Fruit fly (Drosophila melanogaster) whole organism, embryonic: ENCODE data around the gene toe.
A peak's percentile ranks its signal among the peaks of the same experiment; 100 is the strongest.

Experiments used
- Abd-B ChIP-seq: fragments of 200-800 bp; sonication (Bioruptor generic); optimal IDR thresholded peaks from 2 replicates; lab custom pipeline; 2018; ENCODE audit warnings: missing biosample characterization, mild to moderate bottlenecking, missing genetic modification characterization, moderate library complexity
- B-H1 ChIP-seq: fragments of 200-800 bp; sonication (Bioruptor generic); IDR thresholded peaks from 3 replicates; pipeline ENCODE4 v1.3.6; 2022; ENCODE audit warnings: missing biosample characterization, missing genetic modification characterization
- CG10321 ChIP-seq: fragments of 200-800 bp; sonication (Bioruptor generic); IDR thresholded peaks from 2 replicates; pipeline ENCODE4 v1.3.6; 2022; ENCODE audit warnings: missing biosample characterization, missing genetic modification characterization
- CG10654 ChIP-seq: fragments of 200-800 bp; sonication (Bioruptor generic); optimal IDR thresholded peaks from 2 replicates; lab custom pipeline; 2016; ENCODE audit warnings: missing biosample characterization, missing genetic modification characterization
- CG11456 ChIP-seq: fragments of 200-800 bp; sonication (Bioruptor generic); IDR thresholded peaks from 3 replicates; pipeline ENCODE4 v1.3.6; 2022; ENCODE audit warnings: missing biosample characterization, missing genetic modification characterization
- CG11504 ChIP-seq: fragments of 200-800 bp; sonication (Bioruptor generic); optimal IDR thresholded peaks from 3 replicates; lab custom pipeline; 2019; ENCODE audit warnings: missing biosample characterization, mild to moderate bottlenecking, missing genetic modification characterization, moderate library complexity
- CG12391 ChIP-seq: fragments of 200-800 bp; sonication (Bioruptor generic); optimal IDR thresholded peaks from 3 replicates; lab custom pipeline; 2018; ENCODE audit warnings: missing biosample characterization, mild to moderate bottlenecking, missing genetic modification characterization, moderate library complexity
- CG13894 ChIP-seq: fragments of 200-800 bp; sonication (Bioruptor generic); optimal IDR thresholded peaks from 3 replicates; lab custom pipeline; 2018; ENCODE audit warnings: missing biosample characterization, mild to moderate bottlenecking, missing genetic modification characterization, moderate library complexity
- CG14667 ChIP-seq: fragments of 200-800 bp; sonication (Bioruptor generic); IDR thresholded peaks from 2 replicates; pipeline ENCODE4 v1.3.6; 2022; ENCODE audit warnings: missing biosample characterization, missing genetic modification characterization
- CG15011 ChIP-seq: fragments of 200-800 bp; sonication (Bioruptor generic); optimal IDR thresholded peaks from 3 replicates; lab custom pipeline; 2018; ENCODE audit warnings: missing biosample characterization, mild to moderate bottlenecking, missing genetic modification characterization
- CG16863 ChIP-seq: fragments of 200-800 bp; sonication (Bioruptor generic); optimal IDR thresholded peaks from 3 replicates; lab custom pipeline; 2016; ENCODE audit warnings: missing biosample characterization, missing genetic modification characterization
- CG17912 ChIP-seq: fragments of 200-800 bp; sonication (Bioruptor generic); optimal IDR thresholded peaks from 2 replicates; lab custom pipeline; 2018; ENCODE audit warnings: missing biosample characterization, mild to moderate bottlenecking, missing genetic modification characterization
- CG18764 ChIP-seq: fragments of 200-800 bp; sonication (Bioruptor generic); optimal IDR thresholded peaks from 3 replicates; lab custom pipeline; 2016; ENCODE audit warnings: missing biosample characterization, missing genetic modification characterization
- CG2199 ChIP-seq: fragments of 200-800 bp; sonication (Bioruptor generic); IDR thresholded peaks from 3 replicates; pipeline ENCODE4 v1.3.6; 2022; ENCODE audit warnings: missing biosample characterization, missing genetic modification characterization
- CG31365 ChIP-seq: fragments of 200-800 bp; sonication (Bioruptor generic); optimal IDR thresholded peaks from 2 replicates; lab custom pipeline; 2018; ENCODE audit warnings: missing biosample characterization, mild to moderate bottlenecking, missing genetic modification characterization
- CG4404 ChIP-seq: fragments of 200-800 bp; sonication (Bioruptor generic); IDR thresholded peaks from 2 replicates; pipeline ENCODE4 v1.3.6; 2022; ENCODE audit warnings: missing biosample characterization, missing genetic modification characterization
- CG6254 ChIP-seq: fragments of 200-800 bp; sonication (Bioruptor generic); optimal IDR thresholded peaks from 3 replicates; lab custom pipeline; 2017; ENCODE audit warnings: mild to moderate bottlenecking, missing biosample characterization, missing genetic modification reagents, missing genetic modification characterization
- CG6689 ChIP-seq: fragments of 200-800 bp; sonication (Bioruptor generic); IDR thresholded peaks from 2 replicates; pipeline ENCODE4 v1.3.6; 2022; ENCODE audit warnings: missing biosample characterization, missing genetic modification characterization
- Dad ChIP-seq: fragments of 200-800 bp; sonication (Bioruptor generic); optimal IDR thresholded peaks from 3 replicates; lab custom pipeline; 2016; ENCODE audit warnings: missing biosample characterization, missing genetic modification characterization
- Elba2 ChIP-seq: fragments of 200-800 bp; sonication (Bioruptor generic); optimal IDR thresholded peaks from 3 replicates; lab custom pipeline; 2016; ENCODE audit warnings: missing biosample characterization, missing genetic modification characterization
- HHEX ChIP-seq: fragments of 200-800 bp; sonication (Bioruptor generic); optimal IDR thresholded peaks from 3 replicates; lab custom pipeline; 2017; ENCODE audit warnings: missing biosample characterization, mild to moderate bottlenecking, missing genetic modification characterization, missing genetic modification reagents
- HLH4C ChIP-seq: fragments of 200-800 bp; sonication (Bioruptor generic); IDR thresholded peaks from 3 replicates; pipeline ENCODE4 v1.3.6; 2022; ENCODE audit warnings: missing biosample characterization, missing genetic modification characterization; ENCODE audit not compliant: partially characterized antibody
- Meics ChIP-seq: fragments of 200-800 bp; sonication (Bioruptor generic); optimal IDR thresholded peaks from 2 replicates; lab custom pipeline; 2017; ENCODE audit warnings: missing biosample characterization, mild to moderate bottlenecking, missing genetic modification characterization
- NC2β ChIP-seq: fragments of 200-800 bp; sonication (Bioruptor generic); optimal IDR thresholded peaks from 2 replicates; lab custom pipeline; 2016; ENCODE audit warnings: missing biosample characterization, missing genetic modification characterization
- Nf-YB ChIP-seq: fragments of 200-800 bp; sonication (Bioruptor generic); optimal IDR thresholded peaks from 3 replicates; lab custom pipeline; 2019; ENCODE audit warnings: missing biosample characterization, mild to moderate bottlenecking, missing genetic modification characterization, moderate library complexity
- Nf-YC ChIP-seq: fragments of 200-800 bp; optimal IDR thresholded peaks from 3 replicates; lab custom pipeline; 2019; ENCODE audit warnings: missing biosample characterization, mild to moderate bottlenecking, missing genetic modification characterization, moderate library complexity
- PHDP ChIP-seq: fragments of 200-800 bp; sonication (Bioruptor generic); optimal IDR thresholded peaks from 3 replicates; lab custom pipeline; 2018; ENCODE audit warnings: missing biosample characterization, mild to moderate bottlenecking, missing genetic modification characterization, moderate library complexity
- Ravus ChIP-seq: fragments of 200-800 bp; sonication (Bioruptor generic); IDR thresholded peaks from 2 replicates; pipeline ENCODE4 v1.3.6; 2022; ENCODE audit warnings: missing biosample characterization, missing genetic modification characterization
- Six4 ChIP-seq: fragments of 200-800 bp; sonication (Bioruptor generic); optimal IDR thresholded peaks from 2 replicates; lab custom pipeline; 2016; ENCODE audit warnings: missing biosample characterization, missing genetic modification characterization
- bcd ChIP-seq: fragments of 200-800 bp; sonication (Bioruptor generic); optimal IDR thresholded peaks from 2 replicates; lab custom pipeline; 2017; ENCODE audit warnings: missing biosample characterization, mild to moderate bottlenecking, missing genetic modification characterization
- cg ChIP-seq: fragments of 200-800 bp; sonication (Bioruptor generic); optimal IDR thresholded peaks from 3 replicates; lab custom pipeline; 2019; ENCODE audit warnings: missing biosample characterization, mild to moderate bottlenecking, missing genetic modification characterization, moderate library complexity
- chif ChIP-seq, 2 experiments: fragments of 200-800 bp; sonication (Bioruptor generic); optimal IDR thresholded peaks; 3 replicates each; lab custom pipeline; 2016; ENCODE audit warnings: missing biosample characterization in 2 of 2, missing genetic modification characterization in 2 of 2
- crol ChIP-seq: fragments of 200-800 bp; sonication (Bioruptor generic); IDR thresholded peaks from 2 replicates; pipeline ENCODE4 v1.3.6; 2022; ENCODE audit warnings: missing biosample characterization, missing genetic modification characterization
- cwo ChIP-seq: fragments of 200-800 bp; sonication (Bioruptor generic); optimal IDR thresholded peaks from 3 replicates; lab custom pipeline; 2017; ENCODE audit warnings: missing biosample characterization, missing genetic modification characterization, mild to moderate bottlenecking, moderate library complexity, missing genetic modification reagents
- dysf ChIP-seq: fragments of 200-800 bp; sonication (Bioruptor generic); IDR thresholded peaks from 3 replicates; pipeline ENCODE4 v1.3.6; 2022; ENCODE audit warnings: missing biosample characterization, missing genetic modification characterization
- klu ChIP-seq: fragments of 200-800 bp; sonication (Bioruptor generic); IDR thresholded peaks from 2 replicates; pipeline ENCODE4 v1.3.6; 2022; ENCODE audit warnings: missing biosample characterization, missing genetic modification characterization
- knrl ChIP-seq: fragments of 200-800 bp; sonication (Bioruptor generic); IDR thresholded peaks from 3 replicates; pipeline ENCODE4 v1.3.6; 2022; ENCODE audit warnings: missing biosample characterization, missing genetic modification characterization; ENCODE audit not compliant: partially characterized antibody
- mld ChIP-seq: fragments of 200-800 bp; sonication (Bioruptor generic); IDR thresholded peaks from 3 replicates; pipeline ENCODE4 v1.3.6; 2022; ENCODE audit warnings: missing biosample characterization, missing genetic modification characterization; ENCODE audit not compliant: partially characterized antibody
- nom ChIP-seq: fragments of 200-800 bp; sonication (Bioruptor generic); optimal IDR thresholded peaks from 2 replicates; lab custom pipeline; 2017; ENCODE audit warnings: missing biosample characterization, missing genetic modification characterization, mild to moderate bottlenecking, moderate library complexity, missing genetic modification reagents
- peb ChIP-seq: fragments of 200-800 bp; sonication (Bioruptor generic); IDR thresholded peaks from 2 replicates; pipeline ENCODE4 v1.3.6; 2022; ENCODE audit warnings: missing biosample characterization, missing genetic modification characterization
- prd ChIP-seq, 3 experiments: fragments of >200 bp in 2 of 3; fragments of 200-800 bp in 1 of 3; sonication (Bioruptor generic) in 1 of 3; optimal IDR thresholded peaks in 2 of 3; IDR thresholded peaks in 1 of 3; 2 replicates in 2 of 3; 3 replicates in 1 of 3; pipeline versions ENCODE4 v1.3.6 to Lab custom; 2017 to 2022; ENCODE audit warnings: missing biosample characterization in 1 of 3, missing genetic modification characterization in 1 of 3
- rib ChIP-seq: fragments of 200-800 bp; sonication (Bioruptor generic); IDR thresholded peaks from 2 replicates; pipeline ENCODE4 v1.3.6; 2022; ENCODE audit warnings: missing biosample characterization, missing genetic modification characterization
- sd ChIP-seq: fragments of 200-800 bp; sonication (Bioruptor generic); optimal IDR thresholded peaks from 3 replicates; lab custom pipeline; 2018; ENCODE audit warnings: missing biosample characterization, mild to moderate bottlenecking, missing genetic modification characterization, moderate library complexity
- stc ChIP-seq: fragments of 200-800 bp; sonication (Bioruptor generic); IDR thresholded peaks from 2 replicates; pipeline ENCODE4 v1.3.6; 2022; ENCODE audit warnings: missing biosample characterization, missing genetic modification characterization
- tll ChIP-seq, 2 experiments: fragments of 200-800 bp in 1 of 2; fragments of >200 bp in 1 of 2; sonication (Bioruptor generic) in 1 of 2; optimal IDR thresholded peaks; 2 replicates each; lab custom pipeline; 2017 to 2019; ENCODE audit warnings: missing biosample characterization in 2 of 2, missing genetic modification characterization in 2 of 2, mild to moderate bottlenecking in 1 of 2, moderate library complexity in 1 of 2
- toy ChIP-seq: fragments of 200-800 bp; sonication (Bioruptor generic); IDR thresholded peaks from 2 replicates; pipeline ENCODE4 v1.3.6; 2022; ENCODE audit warnings: missing biosample characterization, missing genetic modification characterization
- twi ChIP-seq: fragments of 200-800 bp; optimal IDR thresholded peaks from 2 replicates; lab custom pipeline; 2019; ENCODE audit warnings: missing biosample characterization, mild to moderate bottlenecking, missing genetic modification characterization, moderate library complexity
- z ChIP-seq: fragments of 200-800 bp; sonication (Bioruptor generic); IDR thresholded peaks from 3 replicates; pipeline ENCODE4 v1.3.6; 2022; ENCODE audit warnings: missing biosample characterization, missing genetic modification characterization
- zfh2 ChIP-seq: fragments of 200-800 bp; sonication (Bioruptor generic); optimal IDR thresholded peaks from 2 replicates; lab custom pipeline; 2016; ENCODE audit warnings: missing biosample characterization, missing genetic modification characterization

The toe gene

DNA sequence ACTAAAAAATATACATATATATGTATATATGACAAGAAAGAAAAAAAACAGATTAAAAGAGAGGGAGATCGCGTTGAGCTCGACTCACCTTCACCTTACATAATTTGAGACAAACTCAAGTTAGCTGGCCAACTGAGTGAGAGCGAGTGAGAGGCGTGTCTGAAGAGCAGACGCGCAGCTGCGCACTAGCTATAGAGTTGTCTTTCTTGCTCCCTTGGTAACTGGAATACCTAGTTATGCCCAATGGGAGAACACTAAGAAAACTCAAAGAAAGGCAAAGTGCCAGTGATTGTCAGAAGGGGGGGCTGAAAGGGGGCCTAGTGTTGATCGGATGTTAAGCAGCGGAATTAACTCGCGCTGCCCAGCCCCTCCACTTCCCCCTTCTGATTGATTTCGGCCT is 2.0 kb upstream of the toe start (continued):
- no peak for TF ChIP-seq Meics
- 0 out of 3 replicates have a peak, but pooled peaks have one; percentile 15 for TF ChIP-seq mld (GFP tag; lab: Robert Waterston, UW)
- no peak for TF ChIP-seq CG16863 (GFP tag; lab: Kevin White, UChicago)
- no peak for TF ChIP-seq CG10654 (GFP tag; lab: Kevin White, UChicago)
- 0 out of 2 replicates have a peak, but pooled peaks have one; percentile 17 for TF ChIP-seq stc (GFP tag; lab: Robert Waterston, UW)
- no peak for TF ChIP-seq CG4404
- TF ChIP-seq CG10321 (GFP tag; lab: Robert Waterston, UW), result peak; percentile 98
- TF ChIP-seq Elba2 (GFP tag; lab: Kevin White, UChicago), result no peak
- no peak for TF ChIP-seq nom (GFP tag; lab: Kevin White, UChicago)

DNA sequence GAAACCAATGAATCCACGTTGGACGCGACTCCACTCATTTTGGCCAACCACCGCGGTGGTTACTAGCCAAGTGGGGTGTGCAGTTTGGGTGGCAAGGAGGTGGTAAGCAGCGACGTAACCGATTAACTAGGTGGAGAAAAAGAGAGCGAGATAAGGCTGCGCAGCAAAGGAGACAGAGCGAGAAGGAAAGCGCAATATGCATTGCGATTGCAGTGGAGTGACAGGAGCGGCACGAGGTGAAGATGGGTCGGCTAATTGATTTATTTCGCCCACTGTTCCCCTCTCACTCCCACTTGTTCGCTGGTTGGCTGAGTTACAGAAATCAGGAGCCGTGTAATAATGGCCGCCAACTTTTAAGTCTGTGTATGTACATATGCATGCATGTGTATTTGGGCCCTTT is 1.2 kb upstream of the toe start:
- TF ChIP-seq CG14667 (GFP tag; lab: Robert Waterston, UW), result no peak
- no peak for TF ChIP-seq toy (GFP tag; lab: Robert Waterston, UW)
- no peak for TF ChIP-seq cg
- TF ChIP-seq Six4, result no peak
- TF ChIP-seq tll (GFP tag; optimal IDR thresholded peaks at IDR 0.05; lab: Kevin White, UChicago), result peak in 1 of 2 experiments; percentile 10
- no peak for TF ChIP-seq twi (tag; lab: Kevin White, UChicago)
- TF ChIP-seq CG10321 (GFP tag; lab: Robert Waterston, UW), result peak; percentile 89
- TF ChIP-seq CG2199 (GFP tag; lab: Robert Waterston, UW), result no peak
- no peak for TF ChIP-seq Abd-B (GFP tag; lab: Kevin White, UChicago)
- TF ChIP-seq sd (tag; lab: Kevin White, UChicago), result no peak
- TF ChIP-seq CG13894 (tag; lab: Kevin White, UChicago), result no peak
- no peak for TF ChIP-seq dysf (GFP tag; lab: Robert Waterston, UW)
- no peak for TF ChIP-seq prd (optimal IDR thresholded peaks at IDR 0.05; lab: Kevin White, UChicago)
- TF ChIP-seq prd (GFP tag; IDR thresholded peaks at IDR 0.05; lab: Robert Waterston, UW), result no peak
- no peak for TF ChIP-seq CG17912
- TF ChIP-seq CG15011, result no peak
- no peak for TF ChIP-seq CG11456
- peak; percentile 86 for TF ChIP-seq z
- TF ChIP-seq zfh2 (GFP tag; lab: Kevin White, UChicago), result no peak
- no peak for TF ChIP-seq CG12391 (tag; lab: Kevin White, UChicago)
- TF ChIP-seq chif (GFP tag; optimal IDR thresholded peaks at IDR 0.05; lab: Kevin White, UChicago), result no peak
- TF ChIP-seq Nf-YC (tag; lab: Kevin White, UChicago), result peak; percentile 96
- no peak for TF ChIP-seq bcd (GFP tag; lab: Kevin White, UChicago)
- TF ChIP-seq HLH4C (GFP tag; lab: Robert Waterston, UW), result 0 out of 3 replicates have a peak, but pooled peaks have one; percentile 25
- TF ChIP-seq Nf-YB, result peak; percentile 95
- no peak for TF ChIP-seq Ravus
- TF ChIP-seq klu (GFP tag; lab: Robert Waterston, UW), result no peak
- no peak for TF ChIP-seq cwo (GFP tag; lab: Kevin White, UChicago)
- no peak for TF ChIP-seq B-H1 (GFP tag; lab: Robert Waterston, UW)
- TF ChIP-seq CG6254 (GFP tag; lab: Kevin White, UChicago), result no peak
- no peak for TF ChIP-seq Dad (GFP tag; lab: Kevin White, UChicago)
- no peak; the same call in 1 of the 2 replicates for TF ChIP-seq CG6689
- no peak for TF ChIP-seq knrl
- no peak for TF ChIP-seq rib (GFP tag; lab: Robert Waterston, UW)
- no peak for TF ChIP-seq CG18764
- TF ChIP-seq PHDP, result no peak
- TF ChIP-seq HHEX (GFP tag; lab: Kevin White, UChicago), result no peak
- TF ChIP-seq peb (GFP tag; lab: Robert Waterston, UW), result no peak
- no peak for TF ChIP-seq CG11504 (tag; lab: Kevin White, UChicago)
- TF ChIP-seq crol (GFP tag; lab: Robert Waterston, UW), result 0 out of 2 replicates have a peak, but pooled peaks have one; percentile 16
- TF ChIP-seq NC2β (GFP tag; lab: Kevin White, UChicago), result no peak
- TF ChIP-seq CG31365 (tag; lab: Kevin White, UChicago), result no peak
